Worm (Caenorhabditis elegans) whole organism, midembryonic: ENCODE data around the gene M88.4.

ENCODE experiments used
- T22C8.4 ChIP-seq: fragments of 200-800 bp; sonication (Bioruptor generic); IDR thresholded peaks from 2 replicates; pipeline ENCODE4 v1.3.6; 2022; ENCODE audit warnings: missing genetic modification characterization, missing compliant biosample characterization
- cog-1 ChIP-seq: sonication (generic microtip); optimal IDR thresholded peaks from 2 replicates; lab custom pipeline; 2016; ENCODE audit warnings: missing genetic modification characterization, missing compliant biosample characterization
- flt-1 ChIP-seq: fragments of 200-800 bp; sonication (Bioruptor generic); IDR thresholded peaks from 2 replicates; pipeline ENCODE4 v1.3.6; 2022; ENCODE audit warnings: missing genetic modification characterization, missing compliant biosample characterization
- klf-2 ChIP-seq: fragments of 200-800 bp; sonication (Bioruptor generic); conservative IDR thresholded peaks from 2 replicates; pipeline ENCODE4 v1.3.6; 2022; ENCODE audit warnings: missing genetic modification reagents, missing genetic modification characterization, missing compliant biosample characterization
- med-1 ChIP-seq: sonication (generic microtip); optimal IDR thresholded peaks from 2 replicates; lab custom pipeline; 2017; ENCODE audit warnings: missing genetic modification characterization, mild to moderate bottlenecking, missing compliant biosample characterization, antibody characterized with exemption, missing genetic modification reagents; ENCODE audit not compliant: insufficient read depth
- tab-1 ChIP-seq: fragments of 200-800 bp; sonication (Bioruptor generic); IDR thresholded peaks from 2 replicates; pipeline ENCODE4 v1.3.6; 2022; ENCODE audit warnings: missing genetic modification characterization, missing compliant biosample characterization
- ztf-23 ChIP-seq: fragments of 200-800 bp; sonication (Bioruptor generic); IDR thresholded peaks from 2 replicates; pipeline ENCODE4 v1.3.6; 2022; ENCODE audit warnings: missing genetic modification reagents, missing genetic modification characterization, missing compliant biosample characterization
- ztf-29 ChIP-seq: fragments of 200-800 bp; sonication (Bioruptor generic); IDR thresholded peaks from 2 replicates; pipeline ENCODE4 v1.3.6; 2022; ENCODE audit warnings: missing genetic modification reagents, missing genetic modification characterization, missing compliant biosample characterization

- TF ChIP-seq ztf-23 (GFP tag; lab: Robert Waterston, UW) (no peak), ztf-29 (no peak), flt-1 (GFP tag; lab: Robert Waterston, UW) (no peak), tab-1 (GFP tag; lab: Robert Waterston, UW) (no peak), cog-1 (tag; lab: Kevin White, UChicago) (no peak), med-1 (GFP tag; lab: Kevin White, UChicago) (no peak), klf-2 (GFP tag; lab: Robert Waterston, UW) (no peak), T22C8.4 (GFP tag; lab: Robert Waterston, UW) (no peak)
These were observed 12.4 kb downstream of the M88.4 start for ce11 chrIII:4561286-4561685.
